Fruit fly (Drosophila melanogaster): Measurements from ENCODE around the gene Bdbt.

DNA sequence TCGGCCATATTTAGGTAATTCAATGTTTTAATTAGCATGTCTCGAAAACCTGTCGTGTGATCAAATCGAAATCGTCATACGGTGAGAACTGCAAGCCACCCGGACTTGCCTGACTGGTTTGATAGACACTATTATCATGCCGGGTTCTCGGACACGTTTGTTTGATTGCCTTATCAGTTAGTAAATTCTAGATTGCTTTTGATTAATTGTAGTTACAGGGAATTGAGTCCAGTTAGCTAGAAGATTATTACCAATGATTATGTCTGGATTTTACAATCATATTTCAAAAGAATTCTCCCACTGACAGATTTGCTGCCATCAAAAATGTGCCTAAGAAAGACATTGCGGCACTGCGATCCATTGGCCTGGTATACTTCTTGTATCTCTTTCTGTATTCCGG, 8.9 kb downstream of the Bdbt start:
- no peak for TF ChIP-seq psq (optimal IDR thresholded peaks at IDR 0.05)
- no peak for TF ChIP-seq insv (optimal IDR thresholded peaks at IDR 0.05)
- TF ChIP-seq Myc (optimal IDR thresholded peaks at IDR 0.05), result no peak
- no peak for TF ChIP-seq ttk (optimal IDR thresholded peaks at IDR 0.05)

All from Kc167 (cell line).